Worm (Caenorhabditis elegans): ENCODE measurements around the gene C34D1.4.

C34D1.4 gene

DNA sequence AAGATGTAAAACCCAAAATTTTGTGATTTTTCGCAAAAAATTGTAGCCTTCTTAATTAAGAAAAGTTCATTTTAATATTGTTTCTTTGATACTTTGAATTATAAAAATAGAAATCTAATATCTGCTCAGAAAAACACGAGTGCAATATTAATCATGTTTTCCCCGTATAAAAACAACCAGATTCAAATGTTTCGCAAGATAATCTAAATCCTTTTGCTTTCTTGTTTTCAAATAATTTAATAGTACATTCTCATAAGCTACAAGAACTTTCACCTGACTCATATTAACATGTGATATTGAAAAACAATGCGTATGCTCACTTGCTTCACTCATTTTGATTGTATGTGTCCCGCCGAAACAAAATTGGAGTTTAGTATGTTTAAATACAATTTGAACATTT lies 23.8 kb downstream of the C34D1.4 start (continued):
- TF ChIP-seq nhr-47 (tag; optimal IDR thresholded peaks at IDR 0.05) (peak; percentile 45), egl-13 (tag; optimal IDR thresholded peaks at IDR 0.05) (no peak), unc-62 (GFP tag; optimal IDR thresholded peaks at IDR 0.05) (no peak), unc-98 (GFP tag; IDR thresholded peaks at IDR 0.05) (no peak), C04F5.9 (tag; optimal IDR thresholded peaks at IDR 0.05) (no peak)

- TF ChIP-seq fkh-10 (GFP tag; optimal IDR thresholded peaks at IDR 0.05) (no peak), mab-9 (GFP tag; IDR thresholded peaks at IDR 0.05) (no peak), dsc-1 (tag; optimal IDR thresholded peaks at IDR 0.05) (peak; percentile 74), efl-1 (optimal IDR thresholded peaks at IDR 0.05) (no peak), efl-1 (GFP tag; optimal IDR thresholded peaks at IDR 0.05 in 1 of 2) (peak in 1 of 2 experiments; percentile 20), C04F5.9 (tag; optimal IDR thresholded peaks at IDR 0.05) (no peak), pax-3 (tag; optimal IDR thresholded peaks at IDR 0.05) (peak; percentile 82), hpl-2 (GFP tag; optimal IDR thresholded peaks at IDR 0.05) (no peak), hlh-17 (GFP tag; optimal IDR thresholded peaks at IDR 0.05; ENCODE audit: borderline replicate concordance) (no peak), zip-4 (GFP tag; optimal IDR thresholded peaks at IDR 0.05) (no peak), sox-4 (tag; optimal IDR thresholded peaks at IDR 0.05) (no peak), swsn-7 (tag; optimal IDR thresholded peaks at IDR 0.05) (no peak), elt-2 (tag; optimal IDR thresholded peaks at IDR 0.05) (no peak), ces-1 (GFP tag; optimal IDR thresholded peaks at IDR 0.05) (no peak), ets-5 (GFP tag; IDR thresholded peaks at IDR 0.05) (no peak), snpc-4 (tag; optimal IDR thresholded peaks at IDR 0.05) (no peak), nhr-76 (tag; optimal IDR thresholded peaks at IDR 0.05) (no peak), fkh-8 (tag; optimal IDR thresholded peaks at IDR 0.05) (no peak)
Measured at ce11 chrV:13229538-13229937, 29.6 kb downstream of the C34D1.4 start.

ce11 chrV:13221066-13221465 lies 38.0 kb downstream of the C34D1.4 start:
- no peak for TF ChIP-seq C16A3.4 (tag; optimal IDR thresholded peaks at IDR 0.05)
- no peak for TF ChIP-seq vab-15 (tag; optimal IDR thresholded peaks at IDR 0.05)
- no peak for TF ChIP-seq nhr-85 (tag)
- TF ChIP-seq dpl-1 (GFP tag; optimal IDR thresholded peaks at IDR 0.05) = no peak
- no peak for TF ChIP-seq tlp-1 (tag; optimal IDR thresholded peaks at IDR 0.05)
- TF ChIP-seq tbx-2 (tag; optimal IDR thresholded peaks at IDR 0.05) = no peak
- no peak for TF ChIP-seq blmp-1 (tag; optimal IDR thresholded peaks at IDR 0.05)
- TF ChIP-seq lin-14 (GFP tag; optimal IDR thresholded peaks at IDR 0.05) = no peak
- no peak for TF ChIP-seq fkh-4 (tag; optimal IDR thresholded peaks at IDR 0.05; ENCODE audit: borderline replicate concordance)
- TF ChIP-seq alr-1 (tag; optimal IDR thresholded peaks at IDR 0.05; ENCODE audit: borderline replicate concordance) = no peak
- no peak for TF ChIP-seq isw-1 (GFP tag; IDR thresholded peaks at IDR 0.05)
- no peak for TF ChIP-seq fos-1 (tag; optimal IDR thresholded peaks at IDR 0.05)
- TF ChIP-seq dsc-1 (tag; optimal IDR thresholded peaks at IDR 0.05) = no peak

DNA sequence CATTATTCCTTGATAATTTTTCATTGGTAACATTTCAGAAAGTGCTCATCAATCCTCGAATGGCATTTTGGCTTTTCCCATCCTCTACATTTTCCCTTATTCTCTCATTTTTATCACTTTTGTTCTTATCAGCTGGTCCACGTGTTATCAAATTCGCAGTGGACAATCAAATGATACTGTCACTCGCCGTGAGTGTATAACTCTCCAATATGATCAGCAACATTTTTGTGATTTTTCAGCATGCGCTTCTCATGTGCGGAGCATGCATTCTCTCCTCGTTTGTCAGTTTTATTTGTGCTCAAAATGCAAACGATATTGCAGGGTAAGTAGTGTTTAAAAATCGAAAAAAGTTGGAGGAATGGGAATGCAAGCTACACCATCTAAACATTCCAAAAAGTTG lies 46.5 kb downstream of the C34D1.4 start:
- TF ChIP-seq mdl-1 (tag; optimal IDR thresholded peaks at IDR 0.05) = peak in 1 of 2 experiments; percentile 61
- TF ChIP-seq ama-1 (optimal IDR thresholded peaks at IDR 0.05) = no peak
- TF ChIP-seq nhr-77 (tag; optimal IDR thresholded peaks at IDR 0.05) = no peak
- no peak for TF ChIP-seq pag-3 (tag; optimal IDR thresholded peaks at IDR 0.05; ENCODE audit: borderline replicate concordance, insufficient read depth)
- peak; percentile 19; the same call in 1 of the 2 replicates for TF ChIP-seq nhr-19 (GFP tag; conservative IDR thresholded peaks at IDR 0.05)
- no peak for TF ChIP-seq zip-4 (GFP tag; optimal IDR thresholded peaks at IDR 0.05)
- no peak for TF ChIP-seq elt-3 (tag; optimal IDR thresholded peaks at IDR 0.05)
- no peak for TF ChIP-seq zag-1 (tag; optimal IDR thresholded peaks at IDR 0.05)
- TF ChIP-seq pqm-1 (tag; optimal IDR thresholded peaks at IDR 0.05) = peak; percentile 85
- TF ChIP-seq nhr-71 (tag; optimal IDR thresholded peaks at IDR 0.05) = no peak
- TF ChIP-seq elt-2 (tag; optimal IDR thresholded peaks at IDR 0.05) = peak; percentile 97
- no peak for TF ChIP-seq nhr-12 (tag; optimal IDR thresholded peaks at IDR 0.05)
- TF ChIP-seq jun-1 (tag; optimal IDR thresholded peaks at IDR 0.05) = peak; percentile 56
- TF ChIP-seq lin-35 (GFP tag; optimal IDR thresholded peaks at IDR 0.05) = peak in 1 of 2 experiments; percentile 53
- TF ChIP-seq pax-3 (tag; optimal IDR thresholded peaks at IDR 0.05) = peak; percentile 70
- TF ChIP-seq nhr-20 (tag; optimal IDR thresholded peaks at IDR 0.05) = peak; percentile 33
